Fruit fly (Drosophila melanogaster): ENCODE data around the gene Set8.

Gene Set8

DNA sequence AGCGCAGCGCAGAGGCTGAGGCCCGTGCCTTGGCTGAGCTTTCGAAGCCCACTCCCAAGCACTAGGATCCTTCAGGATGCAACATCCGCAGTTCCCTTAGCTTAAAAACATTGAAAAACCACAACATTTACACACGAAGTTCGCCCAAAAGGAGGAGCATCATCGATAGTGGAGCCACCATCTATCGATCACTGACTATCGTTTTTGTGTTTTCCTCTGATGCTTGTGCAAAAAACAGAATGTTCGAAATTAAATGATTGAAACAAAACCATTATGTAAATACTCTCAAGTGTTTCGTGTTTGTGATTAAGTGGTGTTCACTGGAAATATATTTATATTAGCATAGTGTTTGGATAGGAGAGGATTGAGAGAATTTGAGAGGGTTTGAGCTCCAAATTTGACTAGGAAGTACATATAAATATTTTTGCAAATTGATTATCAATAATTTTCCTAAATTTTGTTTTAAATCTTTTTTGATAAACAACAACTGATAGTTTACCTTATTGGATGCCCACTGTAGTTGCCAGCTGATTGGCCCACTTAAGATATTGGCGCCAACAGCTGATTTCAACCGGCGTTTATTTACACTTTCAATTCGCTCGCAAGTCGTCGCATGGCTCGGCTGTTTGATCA is 11.8 kb downstream of the Set8 start, which contains the start of gene spn-B:
Gene spn-B, plus strand, starts transcription at position 580 of the 633 bp plus-strand sequence.
- TF ChIP-seq Sox100B (GFP tag; optimal IDR thresholded peaks at IDR 0.05) (peak; percentile 82), slbo (GFP tag; IDR thresholded peaks at IDR 0.05) (peak; percentile 70), inv (GFP tag; IDR thresholded peaks at IDR 0.05; ENCODE audit: partially characterized antibody) (peak; percentile 15; the same call in 1 of the 2 replicates), CG9797 (GFP tag; optimal IDR thresholded peaks at IDR 0.05) (no peak), CG2875 (GFP tag; optimal IDR thresholded peaks at IDR 0.05) (peak; percentile 77), Mes4 (GFP tag; optimal IDR thresholded peaks at IDR 0.05) (peak; percentile 2), Deaf1 (tag; optimal IDR thresholded peaks at IDR 0.05) (no peak), Asciz (GFP tag; optimal IDR thresholded peaks at IDR 0.05) (peak; percentile 75), Dip3 (GFP tag; optimal IDR thresholded peaks at IDR 0.05) (peak; percentile 62), sr (GFP tag; IDR thresholded peaks at IDR 0.05) (0 out of 3 replicates have a peak, but pooled peaks have one; percentile 19), E2f1 (GFP tag; IDR thresholded peaks at IDR 0.05) (peak; percentile 77), scrt (GFP tag; optimal IDR thresholded peaks at IDR 0.05) (peak; percentile 59), CG17612 (GFP tag; IDR thresholded peaks at IDR 0.05) (peak; percentile 13; the same call in 1 of the 2 replicates), trem (tag; optimal IDR thresholded peaks at IDR 0.05) (peak; percentile 65), Mad (GFP tag; optimal IDR thresholded peaks at IDR 0.05) (peak; percentile 49), Antp (GFP tag; optimal IDR thresholded peaks at IDR 0.05) (no peak), CG13287 (GFP tag; IDR thresholded peaks at IDR 0.05; ENCODE audit: partially characterized antibody) (peak; percentile 18), HLH54F (GFP tag; optimal IDR thresholded peaks at IDR 0.05) (peak; percentile 47), ftz-f1 (GFP tag; optimal IDR thresholded peaks at IDR 0.05) (no peak), gcm (GFP tag; optimal IDR thresholded peaks at IDR 0.05) (peak; percentile 81), toy (GFP tag; IDR thresholded peaks at IDR 0.05) (0 out of 2 replicates have a peak, but pooled peaks have one; percentile 25), Spps (tag; optimal IDR thresholded peaks at IDR 0.05) (peak; percentile 71), CG9932 (GFP tag; IDR thresholded peaks at IDR 0.05) (peak; percentile 66), CG8281 (tag; optimal IDR thresholded peaks at IDR 0.05) (peak; percentile 50), Fer3 (tag; optimal IDR thresholded peaks at IDR 0.05) (peak; percentile 73), Side (GFP tag; optimal IDR thresholded peaks at IDR 0.05) (peak; percentile 73), vvl (GFP tag; IDR thresholded peaks at IDR 0.05) (peak; percentile 89), CG13894 (tag; optimal IDR thresholded peaks at IDR 0.05) (peak; percentile 56), CG2712 (tag; optimal IDR thresholded peaks at IDR 0.05) (peak; percentile 82), peb (GFP tag; IDR thresholded peaks at IDR 0.05) (0 out of 2 replicates have a peak, but pooled peaks have one; percentile 29), CG32767 (GFP tag; IDR thresholded peaks at IDR 0.05) (peak; percentile 58), pum (GFP tag; optimal IDR thresholded peaks at IDR 0.05) (peak; percentile 32), CG7963 (GFP tag; IDR thresholded peaks at IDR 0.05; ENCODE audit: partially characterized antibody) (no peak), YL-1 (GFP tag; optimal IDR thresholded peaks at IDR 0.05) (no peak), Oli (tag; optimal IDR thresholded peaks at IDR 0.05) (peak; percentile 79), Scr (GFP tag; IDR thresholded peaks at IDR 0.05; ENCODE audit: partially characterized antibody) (peak; percentile 52), CG9876 (GFP tag; optimal IDR thresholded peaks at IDR 0.05) (no peak), CG7987 (GFP tag; optimal IDR thresholded peaks at IDR 0.05) (no peak), Tbp (GFP tag; optimal IDR thresholded peaks at IDR 0.05) (no peak), E2f2 (GFP tag; IDR thresholded peaks at IDR 0.05) (peak; percentile 66), vnd (GFP tag; IDR thresholded peaks at IDR 0.05; ENCODE audit: partially characterized antibody) (no peak), sc (optimal IDR thresholded peaks at IDR 0.05) (no peak), sc (GFP tag; optimal IDR thresholded peaks at IDR 0.05) (peak; percentile 68), Drgx (GFP tag; IDR thresholded peaks at IDR 0.05) (peak; percentile 75; the same call in 1 of the 2 replicates), danr (GFP tag; IDR thresholded peaks at IDR 0.05) (no peak), Ada2b (GFP tag; IDR thresholded peaks at IDR 0.05) (peak; percentile 33; the same call in 1 of the 2 replicates), MTF-1 (GFP tag; optimal IDR thresholded peaks at IDR 0.05; ENCODE audit: borderline replicate concordance) (peak; percentile 55), ham (GFP tag; IDR thresholded peaks at IDR 0.05) (no peak), repo (GFP tag; optimal IDR thresholded peaks at IDR 0.05) (peak; percentile 48), CG2889 (GFP tag; IDR thresholded peaks at IDR 0.05) (no peak)

All from whole organism, embryonic.